Fruit fly (Drosophila melanogaster) whole organism, embryonic: Measurements from ENCODE around the gene SIDL.
A peak's percentile ranks its signal among the peaks of the same experiment; 100 is the strongest.

Experiments
- Atf6 ChIP-seq: fragments of 200-800 bp; sonication (Bioruptor generic); IDR thresholded peaks from 2 replicates; pipeline ENCODE4 v1.3.6; 2022; ENCODE audit warnings: missing biosample characterization, missing genetic modification characterization
- Bdp1 ChIP-seq: fragments of 200-800 bp; sonication (Bioruptor generic); optimal IDR thresholded peaks from 3 replicates; lab custom pipeline; 2016; ENCODE audit warnings: missing biosample characterization, missing genetic modification characterization
- CG10209 ChIP-seq: fragments of 200-800 bp; sonication (Bioruptor generic); optimal IDR thresholded peaks from 3 replicates; lab custom pipeline; 2017; ENCODE audit warnings: missing biosample characterization, mild to moderate bottlenecking, missing genetic modification characterization, missing genetic modification reagents
- CG10462 ChIP-seq: fragments of 200-800 bp; sonication (Bioruptor generic); optimal IDR thresholded peaks from 2 replicates; lab custom pipeline; 2016; ENCODE audit warnings: missing biosample characterization, missing genetic modification characterization
- CG10543 ChIP-seq: fragments of 200-800 bp; sonication (Bioruptor generic); optimal IDR thresholded peaks from 3 replicates; lab custom pipeline; 2017; ENCODE audit warnings: missing biosample characterization, mild to moderate bottlenecking, missing genetic modification characterization, moderate library complexity
- CG11093 ChIP-seq: fragments of 200-800 bp; sonication (Bioruptor generic); IDR thresholded peaks from 3 replicates; pipeline ENCODE4 v1.3.6; 2022; ENCODE audit warnings: missing biosample characterization, missing genetic modification characterization
- CG12236 ChIP-seq: fragments of 200-800 bp; sonication (Bioruptor generic); optimal IDR thresholded peaks from 2 replicates; lab custom pipeline; 2016; ENCODE audit warnings: missing biosample characterization, missing genetic modification characterization
- CG12391 ChIP-seq: fragments of 200-800 bp; sonication (Bioruptor generic); optimal IDR thresholded peaks from 3 replicates; lab custom pipeline; 2018; ENCODE audit warnings: missing biosample characterization, mild to moderate bottlenecking, missing genetic modification characterization, moderate library complexity
- CG14965 ChIP-seq: fragments of 200-800 bp; sonication (Bioruptor generic); optimal IDR thresholded peaks from 2 replicates; lab custom pipeline; 2016; ENCODE audit warnings: missing biosample characterization, missing genetic modification characterization, borderline replicate concordance
- CG15073 ChIP-seq: fragments of 200-800 bp; sonication (Bioruptor generic); optimal IDR thresholded peaks from 2 replicates; lab custom pipeline; 2016; ENCODE audit warnings: missing biosample characterization, missing genetic modification characterization
- CG16815 ChIP-seq: fragments of 200-800 bp; sonication (Bioruptor generic); optimal IDR thresholded peaks from 3 replicates; lab custom pipeline; 2017; ENCODE audit warnings: missing biosample characterization, mild to moderate bottlenecking, missing genetic modification characterization
- CG17568 ChIP-seq: fragments of 200-800 bp; sonication (Bioruptor generic); optimal IDR thresholded peaks from 2 replicates; lab custom pipeline; 2018; ENCODE audit warnings: missing biosample characterization, mild to moderate bottlenecking, missing genetic modification characterization, moderate library complexity
- CG18599 ChIP-seq: fragments of 200-800 bp; sonication (Bioruptor generic); optimal IDR thresholded peaks from 3 replicates; lab custom pipeline; 2017; ENCODE audit warnings: missing biosample characterization, missing genetic modification characterization, mild to moderate bottlenecking, moderate library complexity, missing genetic modification reagents
- CG34224 ChIP-seq: fragments of 200-800 bp; sonication (Bioruptor generic); IDR thresholded peaks from 3 replicates; pipeline ENCODE4 v1.3.6; 2022; ENCODE audit warnings: missing biosample characterization, missing genetic modification characterization; ENCODE audit not compliant: partially characterized antibody
- CG3847 ChIP-seq: fragments of 200-800 bp; sonication (Bioruptor generic); IDR thresholded peaks from 2 replicates; pipeline ENCODE4 v1.3.6; 2022; ENCODE audit warnings: missing biosample characterization, missing genetic modification characterization
- CG6854 ChIP-seq: fragments of 200-800 bp; sonication (Bioruptor generic); optimal IDR thresholded peaks from 3 replicates; lab custom pipeline; 2017; ENCODE audit warnings: missing biosample characterization, mild to moderate bottlenecking, missing genetic modification characterization
- CG7372 ChIP-seq: fragments of 200-800 bp; sonication (Bioruptor generic); IDR thresholded peaks from 2 replicates; pipeline ENCODE4 v1.3.6; 2022; ENCODE audit warnings: missing biosample characterization, missing genetic modification characterization
- Dll ChIP-seq: fragments of 200-800 bp; sonication (Bioruptor generic); IDR thresholded peaks from 4 replicates; pipeline ENCODE4 v1.3.6; 2022; ENCODE audit warnings: missing biosample characterization, missing genetic modification characterization; ENCODE audit not compliant: partially characterized antibody
- Dref ChIP-seq: fragments of 200-800 bp; sonication (Bioruptor generic); IDR thresholded peaks from 2 replicates; pipeline ENCODE4 v1.3.6; 2022; ENCODE audit warnings: missing biosample characterization, missing genetic modification characterization
- ERR ChIP-seq: fragments of 200-800 bp; sonication (Bioruptor generic); optimal IDR thresholded peaks from 2 replicates; lab custom pipeline; 2016; ENCODE audit warnings: missing biosample characterization, missing genetic modification characterization
- Fer1 ChIP-seq: fragments of 200-800 bp; sonication (Bioruptor generic); optimal IDR thresholded peaks from 2 replicates; lab custom pipeline; 2017; ENCODE audit warnings: missing biosample characterization, mild to moderate bottlenecking, missing genetic modification characterization
- HHEX ChIP-seq: fragments of 200-800 bp; sonication (Bioruptor generic); optimal IDR thresholded peaks from 3 replicates; lab custom pipeline; 2017; ENCODE audit warnings: missing biosample characterization, mild to moderate bottlenecking, missing genetic modification characterization, missing genetic modification reagents
- Hey ChIP-seq: fragments of 200-800 bp; sonication (Bioruptor generic); optimal IDR thresholded peaks from 3 replicates; lab custom pipeline; 2018; ENCODE audit warnings: missing biosample characterization, mild to moderate bottlenecking, missing genetic modification characterization
- Hr51 ChIP-seq, 2 experiments: fragments of 200-800 bp; sonication (Bioruptor generic); optimal IDR thresholded peaks; 2 replicates in 1 of 2; 3 replicates in 1 of 2; lab custom pipeline; 2016 to 2018; ENCODE audit warnings: missing biosample characterization in 2 of 2, missing genetic modification characterization in 2 of 2, mild to moderate bottlenecking in 1 of 2, moderate library complexity in 1 of 2
- MESR4 ChIP-seq: fragments of 200-800 bp; sonication (Bioruptor generic); optimal IDR thresholded peaks from 2 replicates; lab custom pipeline; 2018; ENCODE audit warnings: missing biosample characterization, mild to moderate bottlenecking, missing genetic modification characterization, moderate library complexity
- Myb ChIP-seq: fragments of 200-800 bp; sonication (Bioruptor generic); optimal IDR thresholded peaks from 2 replicates; lab custom pipeline; 2016; ENCODE audit warnings: missing biosample characterization, missing genetic modification characterization
- Opbp ChIP-seq: fragments of 200-800 bp; sonication (Bioruptor generic); IDR thresholded peaks from 3 replicates; pipeline ENCODE4 v1.3.6; 2022; ENCODE audit warnings: missing biosample characterization, missing genetic modification characterization; ENCODE audit not compliant: partially characterized antibody
- Rx ChIP-seq: fragments of 200-800 bp; sonication (Bioruptor generic); IDR thresholded peaks from 2 replicates; pipeline ENCODE4 v1.3.6; 2022; ENCODE audit warnings: missing biosample characterization, missing genetic modification characterization
- aop ChIP-seq: fragments of 200-800 bp; sonication (Bioruptor generic); IDR thresholded peaks from 2 replicates; pipeline ENCODE4 v1.3.6; 2022; ENCODE audit warnings: missing biosample characterization, missing genetic modification characterization
- az2 ChIP-seq: fragments of 200-800 bp; sonication (Bioruptor generic); optimal IDR thresholded peaks from 3 replicates; lab custom pipeline; 2016; ENCODE audit warnings: missing biosample characterization, missing genetic modification characterization
- cas ChIP-seq: fragments of 200-800 bp; sonication (Bioruptor generic); IDR thresholded peaks from 2 replicates; pipeline ENCODE4 v1.3.6; 2022; ENCODE audit warnings: missing biosample characterization, missing genetic modification characterization
- chn ChIP-seq: fragments of 200-800 bp; sonication (Bioruptor generic); optimal IDR thresholded peaks from 2 replicates; lab custom pipeline; 2016; ENCODE audit warnings: missing biosample characterization, missing genetic modification characterization
- croc ChIP-seq: fragments of 200-800 bp; sonication (Bioruptor generic); conservative IDR thresholded peaks from 3 replicates; pipeline ENCODE4 v1.3.6; 2022; ENCODE audit warnings: missing biosample characterization, missing genetic modification characterization
- cwo ChIP-seq: fragments of 200-800 bp; sonication (Bioruptor generic); optimal IDR thresholded peaks from 3 replicates; lab custom pipeline; 2017; ENCODE audit warnings: missing biosample characterization, missing genetic modification characterization, mild to moderate bottlenecking, moderate library complexity, missing genetic modification reagents
- exex ChIP-seq: fragments of 200-800 bp; sonication (Bioruptor generic); optimal IDR thresholded peaks from 4 replicates; lab custom pipeline; 2018; ENCODE audit warnings: missing biosample characterization, mild to moderate bottlenecking, missing genetic modification characterization, moderate library complexity
- eyg ChIP-seq: fragments of 200-800 bp; sonication (Bioruptor generic); optimal IDR thresholded peaks from 3 replicates; lab custom pipeline; 2016; ENCODE audit warnings: missing biosample characterization, missing genetic modification characterization
- grau ChIP-seq: fragments of 200-800 bp; optimal IDR thresholded peaks from 3 replicates; lab custom pipeline; 2019; ENCODE audit warnings: missing biosample characterization, mild to moderate bottlenecking, missing genetic modification characterization, moderate library complexity
- luna ChIP-seq: fragments of 200-800 bp; sonication (Bioruptor generic); optimal IDR thresholded peaks from 2 replicates; lab custom pipeline; 2016; ENCODE audit warnings: missing biosample characterization, missing genetic modification characterization
- prd ChIP-seq, 3 experiments: fragments of >200 bp in 2 of 3; fragments of 200-800 bp in 1 of 3; sonication (Bioruptor generic) in 1 of 3; optimal IDR thresholded peaks in 2 of 3; IDR thresholded peaks in 1 of 3; 2 replicates in 2 of 3; 3 replicates in 1 of 3; pipeline versions ENCODE4 v1.3.6 to Lab custom; 2017 to 2022; ENCODE audit warnings: missing biosample characterization in 1 of 3, missing genetic modification characterization in 1 of 3
- pros ChIP-seq: fragments of 200-800 bp; sonication (Bioruptor generic); optimal IDR thresholded peaks from 3 replicates; lab custom pipeline; 2019; ENCODE audit warnings: missing biosample characterization, mild to moderate bottlenecking, missing genetic modification characterization, moderate library complexity
- row ChIP-seq: fragments of 200-800 bp; sonication (Bioruptor generic); IDR thresholded peaks from 3 replicates; pipeline ENCODE4 v1.3.6; 2022; ENCODE audit warnings: missing biosample characterization, missing genetic modification characterization
- tio ChIP-seq: fragments of 200-800 bp; sonication (Bioruptor generic); optimal IDR thresholded peaks from 2 replicates; lab custom pipeline; 2017; ENCODE audit warnings: missing biosample characterization, missing genetic modification characterization, inconsistent platforms
- ttk ChIP-seq: fragments of 200-800 bp; sonication (Bioruptor generic); IDR thresholded peaks from 2 replicates; pipeline ENCODE4 v2.1.2; 2022; ENCODE audit warnings: missing biosample characterization, missing genetic modification characterization
- twi ChIP-seq: fragments of 200-800 bp; optimal IDR thresholded peaks from 2 replicates; lab custom pipeline; 2019; ENCODE audit warnings: missing biosample characterization, mild to moderate bottlenecking, missing genetic modification characterization, moderate library complexity
- usp ChIP-seq: fragments of >200 bp; optimal IDR thresholded peaks from 2 replicates; lab custom pipeline; 2017; ENCODE audit warnings: missing biosample characterization, missing genetic modification characterization
- vfl ChIP-seq: fragments of 200-800 bp; sonication (Bioruptor generic); optimal IDR thresholded peaks from 2 replicates; lab custom pipeline; 2016; ENCODE audit warnings: missing biosample characterization, missing genetic modification characterization
- zen2 ChIP-seq: fragments of 200-800 bp; sonication (Bioruptor generic); IDR thresholded peaks from 3 replicates; pipeline ENCODE4 v1.3.6; 2022; ENCODE audit warnings: missing biosample characterization, missing genetic modification characterization; ENCODE audit not compliant: partially characterized antibody
- zfh1 ChIP-seq: fragments of 200-800 bp; sonication (Bioruptor generic); IDR thresholded peaks from 3 replicates; pipeline ENCODE4 v1.3.6; 2022; ENCODE audit warnings: missing biosample characterization, missing genetic modification characterization

The SIDL gene

dm6 chr3R:15208712-15209499, 9.8 kb downstream of the SIDL start, which contains the start of the genes Spn88Eb and Mau2 (continued):
- no peak for TF ChIP-seq cwo (GFP tag; lab: Kevin White, UChicago)
- TF ChIP-seq CG17568 = no peak
- TF ChIP-seq CG10209 (GFP tag; lab: Kevin White, UChicago) = peak; percentile 40
- peak; percentile 73 for TF ChIP-seq Dref
- no peak for TF ChIP-seq CG14965 (GFP tag; lab: Kevin White, UChicago)
- no peak for TF ChIP-seq prd (optimal IDR thresholded peaks at IDR 0.05; lab: Kevin White, UChicago)
- peak; percentile 80 for TF ChIP-seq prd (GFP tag; IDR thresholded peaks at IDR 0.05; lab: Robert Waterston, UW)
- peak; percentile 37 for TF ChIP-seq eyg (GFP tag; lab: Kevin White, UChicago)
- peak; percentile 67 for TF ChIP-seq CG34224 (GFP tag; lab: Robert Waterston, UW)
- TF ChIP-seq pros = no peak
- TF ChIP-seq Hey (tag; lab: Kevin White, UChicago) = no peak
- TF ChIP-seq grau (tag; lab: Kevin White, UChicago) = peak; percentile 66
- peak; percentile 56 for TF ChIP-seq Bdp1
- peak; percentile 42 for TF ChIP-seq CG16815 (GFP tag; lab: Kevin White, UChicago)
- no peak for TF ChIP-seq luna (GFP tag; lab: Kevin White, UChicago)
- TF ChIP-seq twi = no peak
- no peak for TF ChIP-seq tio (GFP tag; lab: Kevin White, UChicago)
- TF ChIP-seq CG10462 (GFP tag; lab: Kevin White, UChicago) = no peak
- TF ChIP-seq exex (tag; lab: Kevin White, UChicago) = no peak
- TF ChIP-seq MESR4 (GFP tag; lab: Kevin White, UChicago) = peak; percentile 67
- peak; percentile 63 for TF ChIP-seq Fer1 (GFP tag; lab: Kevin White, UChicago)
- no peak for TF ChIP-seq aop (GFP tag; lab: Robert Waterston, UW)
- TF ChIP-seq CG12391 = peak; percentile 75
- peak; percentile 60 for TF ChIP-seq az2 (GFP tag; lab: Kevin White, UChicago)
- TF ChIP-seq ERR (GFP tag; lab: Kevin White, UChicago) = no peak
- TF ChIP-seq cas = peak; percentile 47; the same call in 1 of the 2 replicates
- TF ChIP-seq CG15073 (GFP tag; lab: Kevin White, UChicago) = no peak
- peak in 1 of 2 experiments; percentile 79 for TF ChIP-seq Hr51 (GFP tag; optimal IDR thresholded peaks at IDR 0.05; lab: Kevin White, UChicago)
- peak; percentile 68 for TF ChIP-seq ttk (GFP tag; lab: Robert Waterston, UW)
- peak; percentile 91 for TF ChIP-seq CG3847 (GFP tag; lab: Robert Waterston, UW)
- TF ChIP-seq Myb (GFP tag; lab: Kevin White, UChicago) = peak; percentile 55
- TF ChIP-seq CG18599 = peak; percentile 72
- 0 out of 2 replicates have a peak, but pooled peaks have one; percentile 31 for TF ChIP-seq Atf6
- TF ChIP-seq CG7372 = peak; percentile 71; the same call in 1 of the 2 replicates
- no peak; the same call in 2 of the 3 replicates for TF ChIP-seq zen2
- TF ChIP-seq chn = peak; percentile 75
- peak; percentile 45 for TF ChIP-seq vfl (GFP tag; lab: Kevin White, UChicago)
- peak; percentile 84 for TF ChIP-seq Opbp
- TF ChIP-seq CG10543 (GFP tag; lab: Kevin White, UChicago) = peak; percentile 64
- TF ChIP-seq croc (GFP tag; lab: Robert Waterston, UW) = peak; percentile 56; the same call in 2 of the 3 replicates
- TF ChIP-seq Rx (GFP tag; lab: Robert Waterston, UW) = peak; percentile 67
- peak; percentile 76 for TF ChIP-seq zfh1 (GFP tag; lab: Robert Waterston, UW)
- TF ChIP-seq CG12236 (GFP tag; lab: Kevin White, UChicago) = no peak
- TF ChIP-seq usp (GFP tag; lab: Kevin White, UChicago) = no peak
- TF ChIP-seq HHEX = peak; percentile 42
- TF ChIP-seq CG11093 (GFP tag; lab: Robert Waterston, UW) = no peak; the same call in 2 of the 3 replicates
- TF ChIP-seq row (GFP tag; lab: Robert Waterston, UW) = peak; percentile 97
- no peak for TF ChIP-seq CG6854 (GFP tag; lab: Kevin White, UChicago)
- TF ChIP-seq Dll (GFP tag; lab: Robert Waterston, UW) = peak; percentile 75; the same call in 3 of the 4 replicates
